Fruit fly (Drosophila melanogaster) whole organism, larva: ENCODE data around the gene Tsr1.

Experiments
- noc ChIP-seq: fragments of 200-800 bp; sonication (Bioruptor generic); optimal IDR thresholded peaks from 3 replicates; lab custom pipeline; 2019; ENCODE audit warnings: missing biosample characterization, mild to moderate bottlenecking, missing genetic modification characterization, moderate library complexity

Tsr1 gene

dm6 chr3L:21334999-21335631 is at the start of gene Tsr1:
Gene Tsr1, plus strand, starts transcription at chr3L:21335215.
- TF ChIP-seq noc (tag; lab: Kevin White, UChicago): no peak

dm6 chr3L:21285639-21286338 is 49.2 kb upstream of the Tsr1 start, which contains the start of the genes CG12974 and pzg:
Gene CG12974, minus strand, starts transcription at chr3L:21285962.
Gene pzg, plus strand, starts transcription at chr3L:21286099.
- TF ChIP-seq noc (tag; lab: Kevin White, UChicago): no peak

- TF ChIP-seq noc (tag; lab: Kevin White, UChicago): no peak
These were observed 44.7 kb upstream of the Tsr1 start for dm6 chr3L:21290336-21290735.

dm6 chr3L:21291055-21291454 is 44.0 kb upstream of the Tsr1 start:
- TF ChIP-seq noc (tag; lab: Kevin White, UChicago): no peak

- no peak for TF ChIP-seq noc (tag; lab: Kevin White, UChicago)
These were observed 42.3 kb upstream of the Tsr1 start, which contains the start of gene Cpr78Ca for dm6 chr3L:21292700-21293099. Gene Cpr78Ca, minus strand, starts transcription at chr3L:21292800.

dm6 chr3L:21294202-21294601 is 40.8 kb upstream of the Tsr1 start, which contains the start of gene Cpr78Cb:
Gene Cpr78Cb, plus strand, starts transcription at chr3L:21294492.
- TF ChIP-seq noc (tag; lab: Kevin White, UChicago): no peak

- TF ChIP-seq noc (tag; lab: Kevin White, UChicago): no peak
These were observed 37.3 kb upstream of the Tsr1 start, which contains the start of gene Edg78E for dm6 chr3L:21297703-21298102. Gene Edg78E, minus strand, starts transcription at chr3L:21297803.

- no peak for TF ChIP-seq noc (tag; lab: Kevin White, UChicago)
These were observed 36.6 kb upstream of the Tsr1 start, which contains the start of gene CG43702 for dm6 chr3L:21298375-21298774. Gene CG43702, plus strand, starts transcription at chr3L:21298675.

- TF ChIP-seq noc (tag; lab: Kevin White, UChicago): no peak
These were observed 35.8 kb upstream of the Tsr1 start for dm6 chr3L:21299203-21299602.

dm6 chr3L:21300280-21300679 is 34.7 kb upstream of the Tsr1 start, which contains the start of gene Cpr78Cc:
Gene Cpr78Cc, plus strand, starts transcription at chr3L:21300580.
- TF ChIP-seq noc (tag; lab: Kevin White, UChicago): no peak

dm6 chr3L:21301737-21302487 is 33.1 kb upstream of the Tsr1 start:
- TF ChIP-seq noc (tag; lab: Kevin White, UChicago): no peak

dm6 chr3L:21302493-21302892 is 32.5 kb upstream of the Tsr1 start:
- TF ChIP-seq noc (tag; lab: Kevin White, UChicago): no peak

dm6 chr3L:21303659-21304058 is 31.4 kb upstream of the Tsr1 start:
- no peak for TF ChIP-seq noc (tag; lab: Kevin White, UChicago)

- peak; percentile 100 for TF ChIP-seq noc (tag; lab: Kevin White, UChicago)
These were observed 30.6 kb upstream of the Tsr1 start, which contains the start of the genes CG11309 and CG7632 for dm6 chr3L:21304400-21304799. Gene CG11309, minus strand, starts transcription at chr3L:21304658. Gene CG7632, plus strand, starts transcription at chr3L:21304697.

- TF ChIP-seq noc (tag; lab: Kevin White, UChicago): no peak
These were observed 17.4 kb upstream of the Tsr1 start, which contains the start of gene Pc for dm6 chr3L:21317416-21318259. Gene Pc, minus strand, starts transcription at chr3L:21318020.
